Worm (Caenorhabditis elegans) whole organism, L1 larva: ENCODE data around the gene C33D9.13.

ENCODE experiments used
- C16A3.4 ChIP-seq: fragments of 150-350 bp; optimal IDR thresholded peaks from 2 replicates; lab custom pipeline; 2014; ENCODE audit warnings: missing biosample characterization, missing genetic modification characterization
- C34B4.2 ChIP-seq: sonication (generic microtip); optimal IDR thresholded peaks from 2 replicates; lab custom pipeline; 2017; ENCODE audit warnings: mild to moderate bottlenecking, missing genetic modification characterization, missing compliant biosample characterization
- F16B12.6 ChIP-seq: fragments of 150-350 bp; optimal IDR thresholded peaks from 2 replicates; lab custom pipeline; 2014; ENCODE audit warnings: missing biosample characterization, missing genetic modification characterization
- ama-1 ChIP-seq: fragments of 150-350 bp; optimal IDR thresholded peaks from 2 replicates; lab custom pipeline; 2014
- ceh-63 ChIP-seq: fragments of 200-800 bp; sonication (Bioruptor generic); optimal IDR thresholded peaks from 2 replicates; lab custom pipeline; 2018; ENCODE audit warnings: mild to moderate bottlenecking, missing genetic modification characterization, missing compliant biosample characterization
- ceh-8 ChIP-seq: fragments of 200-800 bp; sonication (Bioruptor generic); optimal IDR thresholded peaks from 2 replicates; lab custom pipeline; 2018; ENCODE audit warnings: mild to moderate bottlenecking, missing genetic modification characterization, moderate library complexity, missing compliant biosample characterization
- ceh-82 ChIP-seq, 3 experiments: fragments of 150-350 bp in 1 of 3; sonication (generic microtip) in 2 of 3; optimal IDR thresholded peaks; 2 replicates each; lab custom pipeline; 2014 to 2017; ENCODE audit warnings: missing biosample characterization in 3 of 3, missing genetic modification characterization in 3 of 3
- ces-1 ChIP-seq: fragments of 150-350 bp; optimal IDR thresholded peaks from 2 replicates; lab custom pipeline; 2014; ENCODE audit warnings: missing biosample characterization, missing genetic modification reagents, missing genetic modification characterization
- egl-13 ChIP-seq: sonication (generic microtip); optimal IDR thresholded peaks from 2 replicates; lab custom pipeline; 2016; ENCODE audit warnings: missing genotype, missing genetic modification reagents, missing genetic modification characterization, missing compliant biosample characterization
- elt-3 ChIP-seq, 6 experiments: fragments of 150-350 bp in 1 of 6; sonication (generic microtip); optimal IDR thresholded peaks; 2 replicates each; lab custom pipeline; 2017 to 2018; ENCODE audit warnings: missing biosample characterization in 6 of 6, missing genetic modification characterization in 6 of 6, inconsistent platforms in 1 of 6
- fkh-10 ChIP-seq: sonication (generic microtip); optimal IDR thresholded peaks from 2 replicates; lab custom pipeline; 2017; ENCODE audit warnings: missing biosample characterization, missing genetic modification reagents, missing genetic modification characterization
- fkh-4 ChIP-seq: sonication (generic microtip); optimal IDR thresholded peaks from 2 replicates; lab custom pipeline; 2016; ENCODE audit warnings: missing compliant biosample characterization, missing genetic modification characterization, borderline replicate concordance
- fkh-8 ChIP-seq: sonication (generic microtip); optimal IDR thresholded peaks from 2 replicates; lab custom pipeline; 2016; ENCODE audit warnings: mild to moderate bottlenecking, missing genetic modification characterization, missing compliant biosample characterization
- hlh-17 ChIP-seq: fragments of 200-800 bp; sonication (Bioruptor generic); optimal IDR thresholded peaks from 2 replicates; lab custom pipeline; 2018; ENCODE audit warnings: missing genetic modification characterization, mild to moderate bottlenecking, missing compliant biosample characterization, moderate library complexity, borderline replicate concordance
- hlh-4 ChIP-seq: sonication (generic microtip); optimal IDR thresholded peaks from 2 replicates; lab custom pipeline; 2016; ENCODE audit warnings: mild to moderate bottlenecking, missing genetic modification characterization, missing compliant biosample characterization
- irx-1 ChIP-seq: sonication (generic microtip); optimal IDR thresholded peaks from 2 replicates; lab custom pipeline; 2016; ENCODE audit warnings: missing genetic modification characterization, missing compliant biosample characterization
- isw-1 ChIP-seq: fragments of 200-800 bp; sonication (Bioruptor generic); IDR thresholded peaks from 2 replicates; pipeline ENCODE4 v1.3.6; 2022; ENCODE audit warnings: missing genetic modification characterization, missing compliant biosample characterization
- lin-14 ChIP-seq: fragments of 200-800 bp; sonication (Bioruptor generic); optimal IDR thresholded peaks from 2 replicates; lab custom pipeline; 2018; ENCODE audit warnings: mild to moderate bottlenecking, missing genetic modification characterization, moderate library complexity, missing compliant biosample characterization
- lin-35 ChIP-seq, 2 experiments: fragments of 150-350 bp; optimal IDR thresholded peaks; 2 replicates each; lab custom pipeline; 2014; ENCODE audit warnings: missing biosample characterization in 2 of 2, missing genetic modification characterization in 2 of 2, missing genetic modification reagents in 2 of 2
- lin-39 ChIP-seq: fragments of 150-350 bp; optimal IDR thresholded peaks from 2 replicates; lab custom pipeline; 2014; ENCODE audit warnings: missing biosample characterization, missing genetic modification reagents, missing genetic modification characterization
- lir-3 ChIP-seq: sonication (generic microtip); optimal IDR thresholded peaks from 2 replicates; lab custom pipeline; 2016; ENCODE audit warnings: mild to moderate bottlenecking, missing genetic modification characterization, moderate library complexity, missing compliant biosample characterization; ENCODE audit not compliant: poor library complexity
- lsy-2 ChIP-seq, 2 experiments: fragments of 150-350 bp; optimal IDR thresholded peaks; 2 replicates each; lab custom pipeline; 2014; ENCODE audit warnings: missing biosample characterization in 2 of 2, missing genetic modification characterization in 2 of 2
- mdl-1 ChIP-seq, 2 experiments: fragments of 150-350 bp; optimal IDR thresholded peaks; 2 replicates each; lab custom pipeline; 2014 to 2017; ENCODE audit warnings: missing biosample characterization in 2 of 2, missing genetic modification characterization in 2 of 2, inconsistent platforms in 1 of 2
- mep-1 ChIP-seq: fragments of 150-350 bp; optimal IDR thresholded peaks from 2 replicates; lab custom pipeline; 2014; ENCODE audit warnings: missing biosample characterization, missing genetic modification characterization
- nhr-11 ChIP-seq: fragments of 150-350 bp; optimal IDR thresholded peaks from 2 replicates; lab custom pipeline; 2014; ENCODE audit warnings: missing biosample characterization, missing genetic modification characterization
- nhr-12 ChIP-seq: sonication (generic microtip); optimal IDR thresholded peaks from 2 replicates; lab custom pipeline; 2017; ENCODE audit warnings: missing biosample characterization, missing genetic modification characterization
- nhr-19 ChIP-seq: fragments of 200-800 bp; sonication (Bioruptor generic); conservative IDR thresholded peaks from 2 replicates; pipeline ENCODE4 v1.3.6; 2022; ENCODE audit warnings: missing genetic modification characterization, missing compliant biosample characterization
- nhr-20 ChIP-seq: sonication (generic microtip); optimal IDR thresholded peaks from 2 replicates; lab custom pipeline; 2016; ENCODE audit warnings: mild to moderate bottlenecking, missing genetic modification characterization, missing compliant biosample characterization
- nhr-47 ChIP-seq: sonication (generic microtip); optimal IDR thresholded peaks from 2 replicates; lab custom pipeline; 2016; ENCODE audit warnings: mild to moderate bottlenecking, missing genetic modification characterization, moderate library complexity, missing compliant biosample characterization
- nhr-71 ChIP-seq: sonication (generic microtip); optimal IDR thresholded peaks from 2 replicates; lab custom pipeline; 2016; ENCODE audit warnings: mild to moderate bottlenecking, missing genetic modification characterization, moderate library complexity, missing compliant biosample characterization
- nhr-77 ChIP-seq: fragments of 150-350 bp; optimal IDR thresholded peaks from 2 replicates; lab custom pipeline; 2014; ENCODE audit warnings: missing biosample characterization, missing genetic modification characterization
- nhr-90 ChIP-seq: sonication (generic microtip); optimal IDR thresholded peaks from 2 replicates; lab custom pipeline; 2016; ENCODE audit warnings: mild to moderate bottlenecking, missing genetic modification characterization, missing compliant biosample characterization; ENCODE audit not compliant: poor library complexity
- rnt-1 ChIP-seq: sonication (generic microtip); optimal IDR thresholded peaks from 2 replicates; lab custom pipeline; 2016; ENCODE audit warnings: mild to moderate bottlenecking, missing genetic modification characterization, moderate library complexity, missing compliant biosample characterization
- skn-1 ChIP-seq: fragments of 150-350 bp; optimal IDR thresholded peaks from 2 replicates; lab custom pipeline; 2014; ENCODE audit warnings: missing biosample characterization, missing genetic modification characterization
- snpc-4 ChIP-seq: fragments of 150-350 bp; optimal IDR thresholded peaks from 2 replicates; lab custom pipeline; 2014; ENCODE audit warnings: missing biosample characterization, missing genetic modification characterization
- snu-23 ChIP-seq: sonication (generic microtip); optimal IDR thresholded peaks from 2 replicates; lab custom pipeline; 2016; ENCODE audit warnings: missing genetic modification characterization, missing compliant biosample characterization
- sox-4 ChIP-seq: sonication (generic microtip); optimal IDR thresholded peaks from 2 replicates; lab custom pipeline; 2016; ENCODE audit warnings: missing genetic modification characterization, missing compliant biosample characterization
- sptf-1 ChIP-seq: fragments of 150-350 bp; optimal IDR thresholded peaks from 2 replicates; lab custom pipeline; 2014; ENCODE audit warnings: missing biosample characterization, missing genetic modification characterization
- tbx-2 ChIP-seq: sonication (generic microtip); optimal IDR thresholded peaks from 2 replicates; lab custom pipeline; 2016; ENCODE audit warnings: missing genetic modification characterization, missing compliant biosample characterization
- tlp-1 ChIP-seq: fragments of 150-350 bp; optimal IDR thresholded peaks from 2 replicates; lab custom pipeline; 2014; ENCODE audit warnings: missing biosample characterization, missing genetic modification characterization
- unc-30 ChIP-seq: sonication (generic microtip); optimal IDR thresholded peaks from 2 replicates; lab custom pipeline; 2017; ENCODE audit warnings: missing biosample characterization, missing genetic modification characterization
- unc-62 ChIP-seq: fragments of 150-350 bp; optimal IDR thresholded peaks from 2 replicates; lab custom pipeline; 2014; ENCODE audit warnings: missing biosample characterization, missing genetic modification reagents, missing genetic modification characterization
- vab-15 ChIP-seq: sonication (generic microtip); optimal IDR thresholded peaks from 2 replicates; lab custom pipeline; 2017; ENCODE audit warnings: missing genotype, mild to moderate bottlenecking, missing genetic modification characterization, missing compliant biosample characterization
- xbp-1 ChIP-seq: sonication (generic microtip); optimal IDR thresholded peaks from 2 replicates; lab custom pipeline; 2016; ENCODE audit warnings: missing genetic modification characterization, missing compliant biosample characterization

C33D9.13 gene

DNA sequence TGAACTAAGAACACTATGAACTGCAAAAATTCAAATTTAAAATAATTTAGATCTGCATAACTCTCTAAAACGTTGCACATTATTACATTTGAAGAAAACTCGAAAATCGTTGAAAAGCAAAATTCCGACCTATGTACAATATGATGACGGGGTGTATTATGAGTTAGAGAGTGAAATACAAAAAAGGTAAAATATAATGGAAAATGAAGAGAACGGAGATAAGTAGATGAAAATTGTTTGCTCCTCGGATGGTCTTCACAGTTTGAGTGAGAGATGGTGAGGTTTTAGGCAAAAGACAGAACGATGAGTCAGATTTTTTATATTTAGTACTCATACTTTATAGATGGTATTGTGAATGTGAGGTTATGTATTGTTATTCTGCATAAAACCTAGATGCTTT, 22.2 kb upstream of the C33D9.13 start:
- peak; percentile 4 for TF ChIP-seq nhr-77 (tag; lab: Kevin White, UChicago)
- no peak for TF ChIP-seq tbx-2 (tag; lab: Kevin White, UChicago)

DNA sequence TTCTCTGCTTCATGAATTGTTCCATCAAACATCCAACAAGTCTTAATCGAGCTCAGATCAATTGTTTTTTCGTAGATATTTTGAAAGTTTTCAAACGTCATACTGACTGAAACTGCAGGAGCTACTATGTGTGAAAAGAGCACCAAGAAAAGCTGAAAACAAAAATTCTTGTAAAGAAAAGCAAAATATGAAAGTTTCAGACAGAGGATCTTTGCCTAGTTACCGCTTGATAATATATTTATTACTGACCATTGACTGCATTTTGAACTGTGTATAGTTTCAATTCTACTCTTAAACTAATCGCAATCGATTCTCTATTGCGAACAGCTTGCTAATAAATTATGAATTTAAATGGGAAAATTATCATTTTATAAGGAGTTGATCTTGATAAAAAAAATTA, 13.2 kb upstream of the C33D9.13 start, which contains the start of gene clec-182:
Gene clec-182 (minus strand): TSS at position 101 of the 400 bp plus-strand sequence.
- TF ChIP-seq mdl-1 (tag; optimal IDR thresholded peaks at IDR 0.05; lab: Kevin White, UChicago): no peak
- no peak for TF ChIP-seq fkh-8 (tag; lab: Kevin White, UChicago)

DNA sequence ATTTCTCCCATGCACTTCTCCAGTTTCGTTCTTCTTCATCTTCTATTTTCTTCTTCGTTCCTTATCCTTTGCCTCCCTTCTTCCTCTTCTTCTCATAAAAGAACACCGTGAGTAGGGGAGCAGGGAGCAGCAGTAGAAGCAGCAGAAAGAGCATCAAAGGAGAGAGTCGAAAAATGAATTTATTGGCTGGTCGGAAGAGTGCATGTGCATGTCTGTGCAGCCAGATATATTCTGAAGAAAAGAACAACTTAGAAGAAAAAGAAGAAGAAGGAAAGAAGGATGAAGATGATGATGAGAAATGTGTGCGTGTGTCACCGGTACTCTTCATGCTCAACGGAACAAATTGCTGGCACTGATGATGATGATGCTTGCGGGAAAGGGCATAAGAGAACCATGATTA, 11.2 kb upstream of the C33D9.13 start:
- TF ChIP-seq fkh-10 (GFP tag; lab: Kevin White, UChicago): peak; percentile 39
- no peak for TF ChIP-seq mep-1 (tag; lab: Kevin White, UChicago)
- TF ChIP-seq ceh-82 (tag; optimal IDR thresholded peaks at IDR 0.05; lab: Kevin White, UChicago): peak in 1 of 3 experiments; percentile 9
- TF ChIP-seq vab-15: no peak
- no peak for TF ChIP-seq C16A3.4 (tag; lab: Kevin White, UChicago)
- no peak for TF ChIP-seq elt-3 (tag; optimal IDR thresholded peaks at IDR 0.05; lab: Kevin White, UChicago)
- TF ChIP-seq lin-14 (GFP tag; lab: Kevin White, UChicago): peak; percentile 62
- TF ChIP-seq irx-1: no peak

DNA sequence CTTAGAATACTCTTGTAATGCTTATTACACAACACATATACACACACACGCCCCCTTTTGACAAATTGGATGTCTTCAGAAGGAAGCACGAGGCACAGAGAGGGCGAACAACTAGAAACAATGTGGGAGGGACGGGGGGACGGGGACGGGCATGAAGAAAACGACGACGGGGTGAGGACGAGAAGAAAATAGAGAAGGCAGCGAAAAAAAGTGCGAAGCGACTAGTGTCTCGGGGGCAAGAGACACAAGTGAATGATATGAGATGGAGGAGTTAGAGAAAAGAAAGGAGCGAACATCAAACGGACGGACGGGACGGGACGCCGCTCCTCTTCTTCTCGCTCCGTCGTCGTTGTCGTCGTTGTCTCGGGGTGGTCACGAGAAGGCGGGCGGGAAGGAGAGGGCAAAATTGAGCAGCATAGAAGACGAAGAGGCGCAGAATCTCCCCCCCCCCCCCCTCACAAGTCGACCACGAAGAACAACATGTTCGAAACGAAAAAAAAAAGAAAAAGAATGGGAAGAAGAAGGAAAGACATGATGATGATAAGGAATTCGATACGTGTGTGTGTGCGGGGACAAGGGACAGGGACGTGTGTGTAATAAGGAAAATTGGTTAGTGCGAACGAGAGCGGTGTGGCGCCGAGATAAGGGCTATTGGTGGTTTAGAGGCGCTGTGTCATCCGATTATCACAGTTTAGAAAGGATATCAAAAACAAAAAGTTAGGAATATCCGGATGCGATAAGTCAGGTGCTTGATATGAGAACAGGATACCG, 10.0 kb upstream of the C33D9.13 start:
- TF ChIP-seq lin-14 (GFP tag; lab: Kevin White, UChicago) (peak; percentile 99), nhr-11 (tag; lab: Kevin White, UChicago) (no peak), lin-35 (GFP tag; optimal IDR thresholded peaks at IDR 0.05; lab: Kevin White, UChicago) (peak; percentile 46 to 50), sox-4 (tag; lab: Kevin White, UChicago) (no peak), fkh-8 (tag; lab: Kevin White, UChicago) (peak; percentile 55), skn-1 (tag; lab: Kevin White, UChicago) (peak; percentile 16), rnt-1 (tag; lab: Kevin White, UChicago) (peak; percentile 8), nhr-12 (tag; lab: Kevin White, UChicago) (no peak), lin-39 (tag; lab: Kevin White, UChicago) (no peak), nhr-19 (GFP tag; lab: Robert Waterston, UW) (peak; percentile 28), snu-23 (GFP tag; lab: Kevin White, UChicago) (peak; percentile 59), nhr-77 (tag; lab: Kevin White, UChicago) (no peak), fkh-4 (tag; lab: Kevin White, UChicago) (no peak), mdl-1 (tag; optimal IDR thresholded peaks at IDR 0.05; lab: Kevin White, UChicago) (peak in 1 of 2 experiments; percentile 57), unc-62 (GFP tag; lab: Kevin White, UChicago) (no peak), ama-1 (lab: Kevin White, UChicago) (no peak), tlp-1 (tag; lab: Kevin White, UChicago) (no peak), nhr-71 (tag; lab: Kevin White, UChicago) (peak; percentile 76), ces-1 (GFP tag; lab: Kevin White, UChicago) (no peak), unc-30 (tag; lab: Kevin White, UChicago) (no peak), fkh-10 (GFP tag; lab: Kevin White, UChicago) (peak; percentile 72), hlh-4 (tag; lab: Kevin White, UChicago) (no peak), C34B4.2 (tag; lab: Kevin White, UChicago) (no peak), ceh-8 (no peak), nhr-20 (tag; lab: Kevin White, UChicago) (peak; percentile 65), F16B12.6 (tag; lab: Kevin White, UChicago) (no peak), egl-13 (tag; lab: Kevin White, UChicago) (no peak), ceh-82 (tag; optimal IDR thresholded peaks at IDR 0.05; lab: Kevin White, UChicago) (peak in 2 of 3 experiments; percentile 11 to 50), hlh-17 (GFP tag; lab: Kevin White, UChicago) (no peak), sptf-1 (no peak), snpc-4 (peak; percentile 21), xbp-1 (tag; lab: Kevin White, UChicago) (peak; percentile 13), isw-1 (GFP tag; lab: Robert Waterston, UW) (peak; percentile 11; the same call in 1 of the 2 replicates), lsy-2 (tag; optimal IDR thresholded peaks at IDR 0.05; lab: Kevin White, UChicago) (peak; percentile 20 to 53), lir-3 (tag; lab: Kevin White, UChicago) (no peak), ceh-63 (GFP tag; lab: Kevin White, UChicago) (no peak), nhr-90 (peak; percentile 46), nhr-47 (tag; lab: Kevin White, UChicago) (peak; percentile 59)
